Worm (Caenorhabditis elegans): Measurements from ENCODE around the gene C33G8.2.

ce11 chrV:7047512-7047911 is 38.0 kb downstream of the C33G8.2 start, which contains the start of gene F20A1.8:
- TF ChIP-seq ztf-3 (GFP tag; optimal IDR thresholded peaks at IDR 0.05) (no peak), lag-1 (GFP tag; IDR thresholded peaks at IDR 0.05) (no peak), K11D2.4 (GFP tag; IDR thresholded peaks at IDR 0.05) (no peak), nfya-2 (GFP tag; IDR thresholded peaks at IDR 0.05) (no peak), efl-1 (GFP tag; optimal IDR thresholded peaks at IDR 0.05) (no peak)

Measured in whole organism, young adult.